Worm (Caenorhabditis elegans) whole organism, early embryonic: Measurements from ENCODE around the gene C08B6.3.

Experiments
- B0310.2 ChIP-seq: sonication (generic microtip); optimal IDR thresholded peaks from 2 replicates; lab custom pipeline; 2016; ENCODE audit warnings: mild to moderate bottlenecking, missing genetic modification characterization, missing compliant biosample characterization
- F13C5.2 ChIP-seq: sonication (generic microtip); optimal IDR thresholded peaks from 2 replicates; lab custom pipeline; 2017; ENCODE audit warnings: mild to moderate bottlenecking, missing genetic modification characterization, inconsistent platforms, missing compliant biosample characterization
- aly-1 ChIP-seq: sonication (generic microtip); optimal IDR thresholded peaks from 2 replicates; lab custom pipeline; 2016; ENCODE audit warnings: missing genetic modification characterization, missing compliant biosample characterization
- ama-1 ChIP-seq: fragments of 150-350 bp; optimal IDR thresholded peaks from 2 replicates; lab custom pipeline; 2014
- ceh-13 ChIP-seq: fragments of 200-800 bp; sonication (Bioruptor generic); optimal IDR thresholded peaks from 2 replicates; lab custom pipeline; 2018; ENCODE audit warnings: mild to moderate bottlenecking, missing genetic modification characterization, missing compliant biosample characterization
- ceh-36 ChIP-seq: sonication (generic microtip); optimal IDR thresholded peaks from 2 replicates; lab custom pipeline; 2016; ENCODE audit warnings: missing genetic modification characterization, inconsistent platforms, missing compliant biosample characterization
- ets-7 ChIP-seq: sonication (generic microtip); optimal IDR thresholded peaks from 2 replicates; lab custom pipeline; 2016; ENCODE audit warnings: missing genotype, missing genetic modification characterization, missing compliant biosample characterization
- flt-1 ChIP-seq: fragments of 200-800 bp; sonication (Bioruptor generic); IDR thresholded peaks from 2 replicates; pipeline ENCODE4 v1.3.6; 2022; ENCODE audit warnings: missing genetic modification characterization, missing compliant biosample characterization
- hmbx-1 ChIP-seq: sonication (generic microtip); optimal IDR thresholded peaks from 2 replicates; lab custom pipeline; 2016; ENCODE audit warnings: mild to moderate bottlenecking, missing genetic modification characterization, missing compliant biosample characterization
- hmg-4 ChIP-seq: fragments of 200-800 bp; sonication (Bioruptor generic); optimal IDR thresholded peaks from 2 replicates; lab custom pipeline; 2018; ENCODE audit warnings: mild to moderate bottlenecking, missing genetic modification characterization, missing compliant biosample characterization
- hnd-1 ChIP-seq: sonication (generic microtip); optimal IDR thresholded peaks from 2 replicates; lab custom pipeline; 2016; ENCODE audit warnings: missing genetic modification characterization, missing compliant biosample characterization
- pes-1 ChIP-seq: fragments of 200-800 bp; sonication (Bioruptor generic); IDR thresholded peaks from 2 replicates; pipeline ENCODE4 v1.3.6; 2022; ENCODE audit warnings: missing genetic modification reagents, missing genetic modification characterization, missing compliant biosample characterization
- scrt-1 ChIP-seq: fragments of 200-800 bp; sonication (Bioruptor generic); IDR thresholded peaks from 2 replicates; pipeline ENCODE4 v1.3.6; 2022; ENCODE audit warnings: missing genetic modification characterization, missing compliant biosample characterization
- sea-1 ChIP-seq: fragments of 200-800 bp; sonication (Bioruptor generic); conservative IDR thresholded peaks from 2 replicates; pipeline ENCODE4 v1.3.6; 2022; ENCODE audit warnings: missing genetic modification characterization, missing compliant biosample characterization
- tbx-11 ChIP-seq: fragments of 200-800 bp; sonication (Bioruptor generic); IDR thresholded peaks from 2 replicates; pipeline ENCODE4 v1.3.6; 2022; ENCODE audit warnings: missing genetic modification characterization, missing compliant biosample characterization
- tbx-37 ChIP-seq: fragments of 200-800 bp; sonication (Bioruptor generic); conservative IDR thresholded peaks from 2 replicates; pipeline ENCODE4 v1.3.6; 2022; ENCODE audit warnings: missing genetic modification reagents, missing genetic modification characterization, missing compliant biosample characterization
- tra-4 ChIP-seq: sonication (generic microtip); optimal IDR thresholded peaks from 2 replicates; lab custom pipeline; 2017; ENCODE audit warnings: missing genetic modification characterization, missing compliant biosample characterization

The C08B6.3 gene

DNA sequence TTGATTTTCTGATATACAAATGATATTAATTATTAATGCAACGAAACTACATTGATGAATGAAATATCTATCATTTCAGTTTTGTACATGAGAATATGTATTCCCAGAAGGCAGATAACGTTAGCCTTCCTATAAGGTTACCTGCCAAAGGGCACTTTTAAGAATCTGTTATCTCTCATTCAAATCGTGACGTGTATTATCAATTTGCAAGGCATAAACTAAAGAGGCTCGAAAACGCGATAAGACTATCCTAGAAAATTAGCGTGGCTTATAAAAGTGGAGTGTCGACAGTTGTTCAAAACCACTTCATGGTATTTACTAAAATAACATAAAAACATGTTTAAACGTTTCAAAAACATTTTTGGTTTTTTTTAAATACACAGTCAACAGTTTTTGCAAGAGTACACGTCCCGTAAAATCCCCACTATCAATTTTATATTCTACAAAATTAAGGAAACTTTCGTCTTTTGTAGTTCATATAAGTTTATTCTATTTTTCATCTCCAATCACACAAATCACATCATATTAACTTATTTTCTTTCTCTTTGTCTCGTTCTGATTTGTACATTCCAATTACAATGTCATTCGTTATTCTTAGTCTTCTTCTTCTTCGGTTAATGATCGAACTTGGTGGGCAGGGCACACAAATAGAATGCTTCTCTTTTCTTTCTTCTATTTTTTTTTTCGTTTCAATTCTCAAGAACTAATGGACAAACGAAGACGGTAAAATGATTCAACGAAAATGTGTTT, 12.9 kb upstream of the C08B6.3 start, which contains the start of gene C08B6.10:
Gene C08B6.10, plus strand, starts transcription at position 700 of the 750 bp plus-strand sequence.
- no peak for TF ChIP-seq flt-1 (GFP tag; lab: Robert Waterston, UW)
- no peak for TF ChIP-seq B0310.2 (tag; lab: Kevin White, UChicago)
- no peak for TF ChIP-seq ceh-36 (tag; lab: Kevin White, UChicago)
- TF ChIP-seq scrt-1 (GFP tag; lab: Robert Waterston, UW): no peak
- no peak for TF ChIP-seq hnd-1 (tag; lab: Kevin White, UChicago)
- TF ChIP-seq ceh-13 (GFP tag; lab: Kevin White, UChicago): no peak
- no peak for TF ChIP-seq pes-1
- TF ChIP-seq tra-4 (tag; lab: Kevin White, UChicago): no peak
- TF ChIP-seq ama-1: no peak
- no peak for TF ChIP-seq F13C5.2 (tag; lab: Kevin White, UChicago)
- TF ChIP-seq hmbx-1 (tag; lab: Kevin White, UChicago): no peak
- TF ChIP-seq ets-7 (tag; lab: Kevin White, UChicago): no peak
- no peak for TF ChIP-seq hmg-4 (GFP tag; lab: Kevin White, UChicago)
- TF ChIP-seq sea-1 (GFP tag; lab: Robert Waterston, UW): no peak
- TF ChIP-seq tbx-37: no peak

- TF ChIP-seq sea-1 (GFP tag; lab: Robert Waterston, UW) (no peak), ets-7 (tag; lab: Kevin White, UChicago) (no peak), scrt-1 (GFP tag; lab: Robert Waterston, UW) (no peak), tra-4 (tag; lab: Kevin White, UChicago) (no peak), ceh-13 (GFP tag; lab: Kevin White, UChicago) (no peak), tbx-11 (no peak), hnd-1 (tag; lab: Kevin White, UChicago) (no peak), flt-1 (GFP tag; lab: Robert Waterston, UW) (no peak), ama-1 (no peak), F13C5.2 (tag; lab: Kevin White, UChicago) (no peak), pes-1 (no peak), ceh-36 (tag; lab: Kevin White, UChicago) (no peak), hmbx-1 (tag; lab: Kevin White, UChicago) (no peak), hmg-4 (GFP tag; lab: Kevin White, UChicago) (no peak), tbx-37 (no peak)
Observed at ce11 chrV:10123324-10123723, 11.2 kb upstream of the C08B6.3 start, which contains the start of gene C08B6.6. C08B6.6 (plus strand) TSS chrV:10123624.

ce11 chrV:10122670-10123069, 10.6 kb upstream of the C08B6.3 start, which contains the start of gene srxa-19:
srxa-19 (minus strand) TSS chrV:10122770.
- no peak for TF ChIP-seq tbx-37
- no peak for TF ChIP-seq F13C5.2 (tag; lab: Kevin White, UChicago)
- no peak for TF ChIP-seq ceh-36 (tag; lab: Kevin White, UChicago)
- no peak for TF ChIP-seq B0310.2 (tag; lab: Kevin White, UChicago)
- no peak for TF ChIP-seq flt-1 (GFP tag; lab: Robert Waterston, UW)
- TF ChIP-seq ets-7 (tag; lab: Kevin White, UChicago): no peak
- TF ChIP-seq tbx-11: no peak
- no peak for TF ChIP-seq hnd-1 (tag; lab: Kevin White, UChicago)
- TF ChIP-seq hmg-4 (GFP tag; lab: Kevin White, UChicago): no peak
- TF ChIP-seq hmbx-1 (tag; lab: Kevin White, UChicago): no peak

DNA sequence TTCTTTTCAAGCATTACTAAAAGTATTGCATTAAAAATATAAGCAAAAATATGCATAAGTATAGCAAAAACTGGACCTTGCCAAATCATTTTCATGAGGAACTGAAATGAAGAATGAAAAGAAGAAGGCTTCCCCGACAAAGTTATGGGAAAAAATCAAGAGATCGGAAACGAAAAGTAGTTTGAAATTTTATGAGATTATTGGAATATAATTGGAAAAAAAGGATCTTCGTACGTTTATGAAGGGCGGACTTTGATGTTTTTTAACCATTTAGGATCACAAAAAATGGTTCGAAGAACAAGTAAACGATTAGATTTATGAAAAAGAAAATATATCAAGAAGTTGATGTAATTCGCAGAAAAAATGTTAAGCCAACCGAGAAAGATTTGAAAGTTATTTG, 8.8 kb upstream of the C08B6.3 start, which contains the start of gene srxa-18:
Gene srxa-18, minus strand, starts transcription at position 100 of the 400 bp plus-strand sequence.
- no peak for TF ChIP-seq ama-1
- no peak for TF ChIP-seq ets-7 (tag; lab: Kevin White, UChicago)
- no peak for TF ChIP-seq aly-1 (tag; lab: Kevin White, UChicago)
- no peak for TF ChIP-seq pes-1
- no peak for TF ChIP-seq tra-4 (tag; lab: Kevin White, UChicago)
- TF ChIP-seq scrt-1 (GFP tag; lab: Robert Waterston, UW): no peak

DNA sequence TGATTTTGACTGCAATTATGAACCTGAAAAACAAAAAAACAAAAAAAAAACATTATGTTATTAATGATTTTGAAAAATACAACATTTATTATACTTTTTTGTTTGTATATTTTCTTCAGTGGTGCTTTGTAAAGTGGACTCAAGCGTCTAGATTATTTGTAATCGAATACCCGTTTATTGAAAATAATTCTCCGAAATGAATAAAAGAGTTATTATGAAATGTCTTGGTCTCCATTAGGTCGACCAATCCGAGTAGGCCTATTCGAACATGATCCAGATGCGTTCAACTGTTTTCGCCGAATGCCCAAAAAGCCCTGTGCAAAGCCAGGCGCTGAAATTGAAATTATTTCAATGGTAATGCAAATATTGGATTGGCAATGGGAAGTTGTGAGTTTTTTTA, 5.4 kb upstream of the C08B6.3 start, which contains the start of gene C08B6.5:
Gene C08B6.5, plus strand, starts transcription at position 301 of the 400 bp plus-strand sequence.
- no peak for TF ChIP-seq sea-1 (GFP tag; lab: Robert Waterston, UW)
- no peak for TF ChIP-seq flt-1 (GFP tag; lab: Robert Waterston, UW)
- no peak for TF ChIP-seq ceh-13 (GFP tag; lab: Kevin White, UChicago)
- TF ChIP-seq tbx-11: no peak
- TF ChIP-seq hmg-4 (GFP tag; lab: Kevin White, UChicago): no peak
- TF ChIP-seq pes-1: no peak
- no peak for TF ChIP-seq ceh-36 (tag; lab: Kevin White, UChicago)

DNA sequence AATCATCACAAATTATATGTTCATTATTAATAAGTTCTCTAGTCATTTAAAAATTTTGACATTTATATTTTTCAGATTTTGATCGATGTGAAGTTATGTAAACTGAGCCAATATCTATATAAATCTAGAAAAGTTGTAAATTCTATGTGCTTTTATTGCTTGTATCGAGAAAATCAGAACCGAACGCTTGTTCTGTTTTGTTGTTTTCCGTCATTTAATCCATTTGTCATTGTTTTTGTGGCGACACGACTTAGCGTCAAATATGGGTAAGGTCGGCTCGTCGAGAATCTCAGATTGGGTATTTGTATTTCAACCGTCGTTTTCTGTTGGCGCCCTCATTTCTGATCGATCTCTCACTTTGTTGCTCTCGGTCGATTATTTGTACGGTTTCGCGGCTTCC, 2.2 kb upstream of the C08B6.3 start, which contains the start of gene cht-5:
Gene cht-5, plus strand, starts transcription at position 301 of the 400 bp plus-strand sequence.
- TF ChIP-seq B0310.2 (tag; lab: Kevin White, UChicago) (no peak), scrt-1 (GFP tag; lab: Robert Waterston, UW) (no peak)

- TF ChIP-seq tbx-11 (no peak), hmg-4 (GFP tag; lab: Kevin White, UChicago) (no peak), sea-1 (GFP tag; lab: Robert Waterston, UW) (no peak), pes-1 (no peak), ceh-13 (GFP tag; lab: Kevin White, UChicago) (no peak), hnd-1 (tag; lab: Kevin White, UChicago) (no peak), tra-4 (tag; lab: Kevin White, UChicago) (no peak), scrt-1 (GFP tag; lab: Robert Waterston, UW) (no peak)
Observed at ce11 chrV:10111129-10111528, 958 bp downstream of the C08B6.3 start.
